Worm (Caenorhabditis elegans) whole organism, young adult: Measurements from ENCODE around the gene dgk-4.

Source experiments
- B0261.1 ChIP-seq: sonication (generic microtip); optimal IDR thresholded peaks from 2 replicates; lab custom pipeline; 2016; ENCODE audit warnings: mild to moderate bottlenecking, missing genetic modification characterization, moderate library complexity, missing compliant biosample characterization
- B0336.3 ChIP-seq: fragments of 200-800 bp; sonication (Bioruptor generic); IDR thresholded peaks from 2 replicates; pipeline ENCODE4 v1.3.6; 2022; ENCODE audit warnings: missing genetic modification characterization, missing compliant biosample characterization
- F22D6.2 ChIP-seq: sonication (generic microtip); optimal IDR thresholded peaks from 2 replicates; lab custom pipeline; 2016; ENCODE audit warnings: mild to moderate bottlenecking, missing genetic modification characterization, missing compliant biosample characterization
- F52B5.7 ChIP-seq: sonication (generic microtip); optimal IDR thresholded peaks from 2 replicates; lab custom pipeline; 2016; ENCODE audit warnings: mild to moderate bottlenecking, missing genetic modification characterization, missing compliant biosample characterization
- F55B11.4 ChIP-seq: sonication (generic microtip); optimal IDR thresholded peaks from 2 replicates; lab custom pipeline; 2016; ENCODE audit warnings: missing compliant biosample characterization, missing genetic modification characterization, borderline replicate concordance; ENCODE audit not compliant: insufficient read depth
- Y79H2A.3 ChIP-seq: fragments of 200-800 bp; sonication (Bioruptor generic); conservative IDR thresholded peaks from 2 replicates; pipeline ENCODE4 v1.3.6; 2022; ENCODE audit warnings: missing genetic modification reagents, missing genetic modification characterization, missing compliant biosample characterization
- akir-1 ChIP-seq: fragments of 200-800 bp; sonication (Bioruptor generic); optimal IDR thresholded peaks from 2 replicates; lab custom pipeline; 2018; ENCODE audit warnings: mild to moderate bottlenecking, missing genetic modification characterization, moderate library complexity, missing compliant biosample characterization
- aptf-2 ChIP-seq: fragments of 200-800 bp; sonication (Bioruptor generic); conservative IDR thresholded peaks from 2 replicates; pipeline ENCODE4 v1.3.6; 2022; ENCODE audit warnings: missing genetic modification reagents, missing genetic modification characterization, missing compliant biosample characterization
- bed-2 ChIP-seq: fragments of 200-800 bp; sonication (Bioruptor generic); IDR thresholded peaks from 2 replicates; pipeline ENCODE4 v1.3.6; 2022; ENCODE audit warnings: missing genetic modification reagents, missing genetic modification characterization, missing compliant biosample characterization
- cebp-1 ChIP-seq, 2 experiments: fragments of 200-800 bp in 1 of 2; sonication (Bioruptor generic) in 1 of 2; sonication (generic microtip) in 1 of 2; IDR thresholded peaks in 1 of 2; optimal IDR thresholded peaks in 1 of 2; 2 replicates each; pipeline versions ENCODE4 v1.3.6 to Lab custom; 2017 to 2022; ENCODE audit warnings: missing compliant biosample characterization in 2 of 2, missing genetic modification characterization in 2 of 2, mild to moderate bottlenecking in 1 of 2, missing genetic modification reagents in 1 of 2, moderate library complexity in 1 of 2
- ceh-27 ChIP-seq: fragments of 200-800 bp; sonication (Bioruptor generic); optimal IDR thresholded peaks from 2 replicates; lab custom pipeline; 2018; ENCODE audit warnings: mild to moderate bottlenecking, missing genetic modification characterization, moderate library complexity, missing compliant biosample characterization
- efl-1 ChIP-seq: fragments of 150-350 bp; optimal IDR thresholded peaks from 2 replicates; lab custom pipeline; 2014; ENCODE audit warnings: missing biosample characterization, missing genetic modification reagents, missing genetic modification characterization
- egl-44 ChIP-seq: fragments of 200-800 bp; sonication (Bioruptor generic); IDR thresholded peaks from 2 replicates; pipeline ENCODE4 v1.3.6; 2022; ENCODE audit warnings: missing genetic modification reagents, missing genetic modification characterization, missing compliant biosample characterization
- hlh-12 ChIP-seq: sonication (generic microtip); optimal IDR thresholded peaks from 2 replicates; lab custom pipeline; 2016; ENCODE audit warnings: missing genetic modification characterization, missing compliant biosample characterization
- hmg-1.2 ChIP-seq: fragments of 200-800 bp; sonication (Bioruptor generic); IDR thresholded peaks from 2 replicates; pipeline ENCODE4 v1.3.6; 2022; ENCODE audit warnings: missing genetic modification reagents, missing genetic modification characterization, missing compliant biosample characterization
- lag-1 ChIP-seq: fragments of 200-800 bp; sonication (Bioruptor generic); IDR thresholded peaks from 2 replicates; pipeline ENCODE4 v1.3.6; 2022; ENCODE audit warnings: missing genetic modification reagents, missing genetic modification characterization, missing compliant biosample characterization
- let-607 ChIP-seq, 2 experiments: fragments of 200-800 bp in 1 of 2; sonication (Bioruptor generic) in 1 of 2; sonication (generic microtip) in 1 of 2; optimal IDR thresholded peaks; 2 replicates each; lab custom pipeline; 2016 to 2018; ENCODE audit warnings: mild to moderate bottlenecking in 2 of 2, missing compliant biosample characterization in 2 of 2, missing genetic modification characterization in 2 of 2, moderate library complexity in 2 of 2, missing genotype in 1 of 2
- lin-26 ChIP-seq: fragments of 200-800 bp; sonication (Bioruptor generic); IDR thresholded peaks from 2 replicates; pipeline ENCODE4 v1.3.6; 2022; ENCODE audit warnings: missing genetic modification reagents, missing genetic modification characterization, missing compliant biosample characterization
- lsl-1 ChIP-seq: fragments of 200-800 bp; sonication (Bioruptor generic); optimal IDR thresholded peaks from 2 replicates; lab custom pipeline; 2018; ENCODE audit warnings: mild to moderate bottlenecking, missing genetic modification characterization, moderate library complexity, missing compliant biosample characterization
- lsy-27 ChIP-seq: sonication (generic microtip); optimal IDR thresholded peaks from 2 replicates; lab custom pipeline; 2017; ENCODE audit warnings: missing genetic modification characterization, mild to moderate bottlenecking, missing compliant biosample characterization, antibody characterized with exemption, missing genotype, borderline replicate concordance; ENCODE audit not compliant: insufficient read depth
- madf-3 ChIP-seq: fragments of 200-800 bp; sonication (Bioruptor generic); IDR thresholded peaks from 2 replicates; pipeline ENCODE4 v1.3.6; 2022; ENCODE audit warnings: missing genetic modification reagents, missing genetic modification characterization, missing compliant biosample characterization
- madf-8 ChIP-seq: fragments of 200-800 bp; sonication (Bioruptor generic); conservative IDR thresholded peaks from 2 replicates; pipeline ENCODE4 v1.3.6; 2022; ENCODE audit warnings: missing genetic modification reagents, missing genetic modification characterization, missing compliant biosample characterization
- mes-4 ChIP-seq: sonication (generic microtip); optimal IDR thresholded peaks from 2 replicates; lab custom pipeline; 2016; ENCODE audit warnings: missing genotype, missing genetic modification characterization, missing compliant biosample characterization
- nfya-1 ChIP-seq: sonication (generic microtip); optimal IDR thresholded peaks from 2 replicates; lab custom pipeline; 2017; ENCODE audit warnings: antibody characterized with exemption, missing compliant biosample characterization, missing genetic modification characterization, borderline replicate concordance; ENCODE audit not compliant: insufficient read depth
- nhr-120 ChIP-seq: fragments of 200-800 bp; sonication (Bioruptor generic); IDR thresholded peaks from 2 replicates; pipeline ENCODE4 v1.3.6; 2022; ENCODE audit warnings: missing genetic modification characterization, missing compliant biosample characterization
- nhr-179 ChIP-seq: sonication (generic microtip); optimal IDR thresholded peaks from 2 replicates; lab custom pipeline; 2016; ENCODE audit warnings: mild to moderate bottlenecking, missing genetic modification characterization, missing compliant biosample characterization
- nhr-80 ChIP-seq: sonication (generic microtip); optimal IDR thresholded peaks from 2 replicates; lab custom pipeline; 2016; ENCODE audit warnings: missing genetic modification characterization, missing compliant biosample characterization
- rpc-1 ChIP-seq, 2 experiments: fragments of 150-350 bp in 1 of 2; sonication (generic microtip) in 1 of 2; optimal IDR thresholded peaks; 2 replicates each; lab custom pipeline; 2014 to 2018; ENCODE audit warnings: missing biosample characterization in 1 of 2, missing genetic modification characterization in 1 of 2, missing genetic modification reagents in 1 of 2, missing genotype in 1 of 2
- snpc-3.4 ChIP-seq: sonication (generic microtip); optimal IDR thresholded peaks from 2 replicates; lab custom pipeline; 2017; ENCODE audit warnings: missing genetic modification characterization, mild to moderate bottlenecking, missing compliant biosample characterization, antibody characterized with exemption, moderate library complexity, missing genotype, missing genetic modification reagents
- unc-130 ChIP-seq: sonication (generic microtip); optimal IDR thresholded peaks from 2 replicates; lab custom pipeline; 2016; ENCODE audit warnings: missing genetic modification reagents, missing genetic modification characterization, missing compliant biosample characterization
- xnd-1 ChIP-seq: sonication (generic microtip); optimal IDR thresholded peaks from 2 replicates; lab custom pipeline; 2016; ENCODE audit warnings: missing genotype, missing genetic modification reagents, missing genetic modification characterization, missing compliant biosample characterization

Gene dgk-4

DNA sequence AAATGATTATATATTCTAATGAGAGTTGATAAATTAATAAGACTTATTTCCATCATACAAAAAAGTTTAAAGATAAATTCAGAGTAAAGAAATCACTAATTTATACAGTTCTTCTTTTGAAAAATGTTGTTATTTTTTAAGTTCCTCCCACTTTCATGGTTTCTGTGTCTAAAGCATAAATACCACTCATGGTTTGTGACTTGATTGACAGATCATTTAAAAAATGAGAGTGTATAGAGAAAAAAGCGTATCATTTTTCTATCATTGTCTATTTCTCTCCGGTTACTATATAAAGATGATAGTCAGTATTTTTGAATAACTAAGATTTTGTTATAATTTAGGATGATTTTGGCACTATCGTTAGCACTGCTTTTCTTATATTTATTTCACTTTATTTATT, 16.5 kb upstream of the dgk-4 start, which contains the start of gene cyp-33E3:
TSS of gene cyp-33E3 (plus strand) at position 316 of the 400 bp plus-strand sequence.
- peak; percentile 57 for TF ChIP-seq nhr-80 (tag; lab: Kevin White, UChicago)
- no peak for TF ChIP-seq egl-44 (GFP tag; lab: Robert Waterston, UW)
- TF ChIP-seq, all 124 proteins: peak for 1

DNA sequence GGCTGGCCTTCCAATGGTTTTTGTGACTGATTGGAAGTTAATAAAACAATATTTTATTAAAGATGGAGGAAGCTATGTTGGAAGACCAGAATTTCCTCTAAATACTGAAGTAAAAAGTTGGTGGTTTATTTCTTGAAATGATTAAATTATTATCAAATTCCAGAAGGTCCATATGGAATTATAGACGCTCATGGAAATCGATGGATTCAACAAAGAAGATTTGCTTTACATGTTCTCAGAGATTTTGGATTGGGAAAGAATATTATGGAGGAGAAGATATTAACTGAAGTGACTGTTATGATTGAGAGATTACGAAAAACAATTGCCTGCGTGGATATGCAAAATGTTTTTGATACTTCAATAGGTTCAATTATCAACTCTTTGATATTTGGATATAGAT, 15.8 kb upstream of the dgk-4 start:
- TF ChIP-seq F52B5.7 (tag; lab: Kevin White, UChicago) (no peak), bed-2 (no peak), mes-4 (tag; lab: Kevin White, UChicago) (no peak), nfya-1 (tag; lab: Kevin White, UChicago) (no peak), lsy-27 (tag; lab: Kevin White, UChicago) (no peak), Y79H2A.3 (GFP tag; lab: Robert Waterston, UW) (no peak), let-607 (tag; optimal IDR thresholded peaks at IDR 0.05; lab: Kevin White, UChicago) (no peak), B0261.1 (tag; lab: Kevin White, UChicago) (no peak), akir-1 (GFP tag; lab: Kevin White, UChicago) (no peak), cebp-1 (GFP tag; IDR thresholded peaks at IDR 0.05; lab: Robert Waterston, UW) (no peak), cebp-1 (tag; optimal IDR thresholded peaks at IDR 0.05; lab: Kevin White, UChicago) (no peak), nhr-179 (tag; lab: Kevin White, UChicago) (no peak), hlh-12 (tag; lab: Kevin White, UChicago) (no peak), lag-1 (GFP tag; lab: Robert Waterston, UW) (no peak), aptf-2 (GFP tag; lab: Robert Waterston, UW) (no peak), lsl-1 (no peak), ceh-27 (no peak), egl-44 (GFP tag; lab: Robert Waterston, UW) (no peak), xnd-1 (tag; lab: Kevin White, UChicago) (no peak), F55B11.4 (tag; lab: Kevin White, UChicago) (no peak)

DNA sequence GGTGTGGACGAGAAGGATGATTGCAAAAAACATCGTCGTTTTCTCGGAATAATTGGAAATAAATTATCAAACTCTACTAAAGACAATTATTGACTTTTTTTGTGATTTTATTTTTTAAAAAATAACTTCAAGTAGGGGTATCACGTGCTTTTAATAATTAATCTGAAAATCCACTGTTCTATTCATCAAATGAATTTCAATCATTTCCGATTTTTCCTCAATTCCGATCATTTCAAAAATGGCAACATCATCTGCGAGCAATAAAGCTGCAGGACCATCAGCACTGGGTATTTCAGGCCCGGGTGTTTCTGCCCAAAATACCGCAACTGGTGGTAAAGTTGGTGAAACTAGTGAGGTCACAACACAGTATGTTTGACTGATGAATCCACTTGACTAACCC, 14.1 kb upstream of the dgk-4 start, which contains the start of the genes F42A9.7 and F42A9.3:
TSS of gene F42A9.7 (minus strand) at position 101 of the 400 bp plus-strand sequence.
TSS of gene F42A9.3 (plus strand) at position 214 of the 400 bp plus-strand sequence.
- TF ChIP-seq lag-1 (GFP tag; lab: Robert Waterston, UW) = no peak
- TF ChIP-seq B0336.3 = no peak
- TF ChIP-seq F22D6.2 = no peak
- TF ChIP-seq unc-130 (GFP tag; lab: Kevin White, UChicago) = no peak
- TF ChIP-seq lin-26 = no peak
- no peak for TF ChIP-seq madf-3 (GFP tag; lab: Robert Waterston, UW)
- TF ChIP-seq rpc-1 (optimal IDR thresholded peaks at IDR 0.05; lab: Kevin White, UChicago) = no peak
- TF ChIP-seq rpc-1 (tag; optimal IDR thresholded peaks at IDR 0.05; lab: Kevin White, UChicago) = no peak
- no peak for TF ChIP-seq efl-1 (GFP tag; lab: Kevin White, UChicago)
- TF ChIP-seq madf-8 = no peak
- TF ChIP-seq, all 124 proteins: peak for 0

DNA sequence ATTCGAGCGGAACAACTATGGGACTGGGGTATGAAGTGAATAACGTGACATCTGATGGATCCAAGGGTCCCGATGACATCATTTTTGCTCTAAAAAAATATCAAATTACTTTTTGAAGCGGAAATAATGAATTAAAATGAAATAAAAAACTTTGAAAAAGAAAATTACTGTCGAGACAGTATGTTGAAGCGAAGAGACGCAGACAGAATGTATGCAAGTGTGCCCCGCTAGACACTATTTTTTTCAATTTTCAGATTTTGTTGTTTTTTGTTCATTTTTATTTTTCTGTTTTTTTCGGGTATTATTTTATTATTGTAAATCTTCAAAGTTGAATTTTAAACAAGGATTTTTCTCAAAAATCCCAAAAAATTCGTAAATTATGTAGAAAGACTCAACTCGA, 12.4 kb upstream of the dgk-4 start, which contains the start of gene F42A9.8:
TSS of gene F42A9.8 (minus strand) at position 88 of the 400 bp plus-strand sequence.
- peak; percentile 10 for TF ChIP-seq snpc-3.4 (tag; lab: Kevin White, UChicago)
- peak; percentile 96 for TF ChIP-seq hmg-1.2
- no peak for TF ChIP-seq nhr-120 (GFP tag; lab: Robert Waterston, UW)
- TF ChIP-seq, all 124 proteins: peak for 2
